Fruit fly (Drosophila melanogaster): ENCODE data around the gene CG4617.

CG4617 gene

dm6 chrX:7095292-7095911, 8.9 kb downstream of the CG4617 start:
- TF ChIP-seq NC2β (GFP tag; optimal IDR thresholded peaks at IDR 0.05) (peak; percentile 55), nmo (GFP tag; optimal IDR thresholded peaks at IDR 0.05) (peak; percentile 72), CG10209 (GFP tag; optimal IDR thresholded peaks at IDR 0.05) (peak; percentile 40), CG4328 (GFP tag; optimal IDR thresholded peaks at IDR 0.05) (peak; percentile 50), CG7928 (GFP tag; optimal IDR thresholded peaks at IDR 0.05) (peak; percentile 43), yki (optimal IDR thresholded peaks at IDR 0.05) (no peak), CG10267 (tag; optimal IDR thresholded peaks at IDR 0.05) (peak; percentile 58), sug (tag; optimal IDR thresholded peaks at IDR 0.05) (peak; percentile 70), Oaz (GFP tag; IDR thresholded peaks at IDR 0.05) (peak; percentile 62), CG31441 (GFP tag; IDR thresholded peaks at IDR 0.05) (peak; percentile 64; the same call in 1 of the 2 replicates), CG4404 (GFP tag; IDR thresholded peaks at IDR 0.05) (no peak), CG16863 (GFP tag; optimal IDR thresholded peaks at IDR 0.05) (peak; percentile 64), CG4282 (GFP tag; optimal IDR thresholded peaks at IDR 0.05) (peak; percentile 20), dysf (GFP tag; IDR thresholded peaks at IDR 0.05) (peak; percentile 85), C15 (GFP tag; IDR thresholded peaks at IDR 0.05) (no peak), CG6683 (GFP tag; optimal IDR thresholded peaks at IDR 0.05) (peak; percentile 21), chm (GFP tag; IDR thresholded peaks at IDR 0.05) (peak; percentile 48; the same call in 1 of the 2 replicates), Nf-YB (GFP tag; optimal IDR thresholded peaks at IDR 0.05) (peak; percentile 22), Optix (GFP tag; IDR thresholded peaks at IDR 0.05) (peak; percentile 73; the same call in 2 of the 3 replicates), org-1 (GFP tag; optimal IDR thresholded peaks at IDR 0.05) (peak; percentile 64), trem (tag; optimal IDR thresholded peaks at IDR 0.05) (peak; percentile 51), Lim3 (GFP tag; IDR thresholded peaks at IDR 0.05) (peak; percentile 50; the same call in 1 of the 2 replicates), CoRest (tag; optimal IDR thresholded peaks at IDR 0.05) (peak; percentile 84), Rx (GFP tag; IDR thresholded peaks at IDR 0.05) (peak; percentile 68), ro (GFP tag; IDR thresholded peaks at IDR 0.05) (peak; percentile 27; the same call in 1 of the 2 replicates), CG7745 (tag; optimal IDR thresholded peaks at IDR 0.05) (no peak), abd-A (tag; optimal IDR thresholded peaks at IDR 0.05) (no peak), Sox102F (GFP tag; optimal IDR thresholded peaks at IDR 0.05) (peak; percentile 89), prd (optimal IDR thresholded peaks at IDR 0.05) (no peak), prd (GFP tag; IDR thresholded peaks at IDR 0.05) (peak; percentile 83), tio (GFP tag; optimal IDR thresholded peaks at IDR 0.05) (peak; percentile 55), CG12071 (GFP tag; optimal IDR thresholded peaks at IDR 0.05) (peak; percentile 86), chinmo (GFP tag; IDR thresholded peaks at IDR 0.05; ENCODE audit: partially characterized antibody) (no peak), Mad (GFP tag; optimal IDR thresholded peaks at IDR 0.05) (peak; percentile 50), dmrt99B (tag; optimal IDR thresholded peaks at IDR 0.05) (peak; percentile 91), fru (optimal IDR thresholded peaks at IDR 0.05) (no peak), CG33213 (GFP tag; optimal IDR thresholded peaks at IDR 0.05) (peak; percentile 58), CG4424 (GFP tag; optimal IDR thresholded peaks at IDR 0.05) (peak; percentile 65), pum (GFP tag; optimal IDR thresholded peaks at IDR 0.05) (peak; percentile 57), CG4820 (GFP tag; optimal IDR thresholded peaks at IDR 0.05) (peak; percentile 76), CG13894 (tag; optimal IDR thresholded peaks at IDR 0.05) (peak; percentile 69), dpn (GFP tag; optimal IDR thresholded peaks at IDR 0.05) (peak; percentile 65 to 82), Xbp1 (GFP tag; optimal IDR thresholded peaks at IDR 0.05) (peak; percentile 85), Med (GFP tag) (peak; percentile 96), CG3407 (GFP tag; optimal IDR thresholded peaks at IDR 0.05) (peak; percentile 62), CG2875 (GFP tag; optimal IDR thresholded peaks at IDR 0.05) (peak; percentile 51), phol (tag; optimal IDR thresholded peaks at IDR 0.05) (peak; percentile 84), CG5953 (GFP tag; IDR thresholded peaks at IDR 0.05) (peak; percentile 72), dmrt11E (tag; optimal IDR thresholded peaks at IDR 0.05) (peak; percentile 36), gem (tag; optimal IDR thresholded peaks at IDR 0.05) (peak; percentile 87), sr (GFP tag; IDR thresholded peaks at IDR 0.05) (peak; percentile 57; the same call in 1 of the 3 replicates)

All from whole organism, embryonic.